Worm (Caenorhabditis elegans): ENCODE data around the gene C33H5.2.

DNA sequence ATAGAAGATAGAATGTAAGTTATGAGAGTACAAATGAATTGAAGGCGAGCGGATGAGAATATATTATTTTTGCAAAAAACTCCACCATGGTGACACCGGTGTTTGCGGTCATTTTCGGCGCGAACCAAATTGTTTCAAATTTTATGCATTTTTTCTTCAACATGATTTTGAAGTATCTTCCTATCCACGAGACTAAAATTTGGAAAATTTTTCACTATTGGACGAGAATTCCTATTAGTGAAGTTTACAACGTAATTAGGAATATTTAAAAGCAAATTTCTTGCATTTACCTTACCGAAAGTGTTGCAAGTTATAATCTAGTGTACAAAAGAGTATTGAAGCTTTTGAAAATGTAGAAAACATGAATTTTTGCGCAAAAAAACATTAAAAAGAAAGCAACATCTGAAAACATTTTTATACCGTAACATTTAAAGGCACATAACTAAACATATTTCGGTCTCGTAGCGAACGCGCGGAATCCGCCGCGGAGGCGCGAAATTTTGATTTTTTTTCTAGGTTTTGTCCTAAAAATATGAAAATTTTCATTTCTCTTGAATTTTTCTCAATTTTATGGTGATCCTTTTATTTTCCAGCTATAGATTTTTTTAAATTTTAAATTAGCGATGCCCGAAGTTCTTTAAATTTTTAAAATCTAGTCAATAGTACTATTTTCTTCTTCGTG is 8.3 kb upstream of the C33H5.2 start, which contains the start of gene sgo-1:
- no peak for TF ChIP-seq him-1 (tag; optimal IDR thresholded peaks at IDR 0.05)
- no peak for TF ChIP-seq dao-5 (tag; optimal IDR thresholded peaks at IDR 0.05)
- peak; percentile 52 for TF ChIP-seq W03F9.2 (tag; optimal IDR thresholded peaks at IDR 0.05)

Data from whole organism, L4/young adult.